Worm (Caenorhabditis elegans): Measurements from ENCODE around the gene meg-4.

DNA sequence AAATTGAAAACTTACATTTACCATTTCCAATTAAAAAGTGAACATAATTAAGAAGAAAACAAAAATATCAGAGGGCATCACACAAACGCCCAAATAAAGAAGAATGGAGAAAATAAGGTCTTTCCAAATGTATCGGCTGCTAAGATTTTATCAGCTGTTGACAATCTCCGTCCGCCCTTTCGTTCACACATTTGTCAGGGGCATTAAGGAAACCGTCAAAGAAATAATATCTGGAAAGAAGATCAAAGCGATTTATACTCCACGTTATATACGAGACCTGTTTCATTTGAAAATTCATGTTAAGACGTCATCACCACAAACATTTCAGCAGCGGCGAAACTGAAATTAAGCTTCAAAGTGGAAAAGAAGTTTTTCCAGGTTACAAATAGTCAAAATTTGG, 29.8 kb downstream of the meg-4 start, which contains the start of gene fbxa-52:
- TF ChIP-seq ceh-43 (GFP tag; optimal IDR thresholded peaks at IDR 0.05): no peak
- TF ChIP-seq elt-3 (tag; optimal IDR thresholded peaks at IDR 0.05): no peak
- no peak for TF ChIP-seq ces-1 (GFP tag; optimal IDR thresholded peaks at IDR 0.05)

Data from whole organism, mixed stage, embryonic.